Fruit fly (Drosophila melanogaster) whole organism, wandering third instar larva: ENCODE measurements around the gene Fbp1.

Source experiments
- Hnf4 ChIP-seq: fragments of 200-800 bp; sonication (Bioruptor generic); optimal IDR thresholded peaks from 2 replicates; lab custom pipeline; 2016; ENCODE audit warnings: missing biosample characterization, mild to moderate bottlenecking, missing genetic modification characterization
- Mio ChIP-seq: sonication (Bioruptor generic); optimal IDR thresholded peaks from 2 replicates; lab custom pipeline; 2016; ENCODE audit warnings: missing biosample characterization, missing genetic modification characterization
- foxo ChIP-seq, 2 experiments: fragments of 200-800 bp; sonication (Bioruptor generic); optimal IDR thresholded peaks; 2 replicates in 1 of 2; 3 replicates in 1 of 2; lab custom pipeline; 2016 to 2017; ENCODE audit warnings: missing biosample characterization in 2 of 2, missing genetic modification characterization in 2 of 2
- sage ChIP-seq: fragments of 200-800 bp; sonication (Bioruptor generic); optimal IDR thresholded peaks from 2 replicates; lab custom pipeline; 2016; ENCODE audit warnings: missing biosample characterization, mild to moderate bottlenecking, missing genetic modification characterization
- tai ChIP-seq: sonication (Bioruptor generic); optimal IDR thresholded peaks from 2 replicates; lab custom pipeline; 2016; ENCODE audit warnings: missing biosample characterization, missing genetic modification characterization

DNA sequence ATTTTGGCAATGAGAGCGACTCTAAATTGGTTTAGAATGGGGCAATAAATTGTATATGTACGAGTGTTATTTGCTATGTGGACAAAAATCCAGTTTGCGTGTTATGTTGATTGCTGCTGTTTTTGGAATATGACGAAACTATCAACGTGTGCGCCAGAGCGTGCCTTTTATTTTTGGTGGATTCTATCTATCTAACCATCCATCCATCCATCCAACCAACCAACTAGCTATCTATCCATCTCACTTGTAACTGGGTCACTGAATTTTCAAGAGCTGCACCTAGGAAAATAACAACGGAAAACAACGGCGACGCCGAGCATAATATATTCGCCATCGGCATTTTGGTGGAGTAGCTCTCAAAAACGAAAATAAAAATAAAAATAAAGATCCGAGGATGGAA lies 35.2 kb downstream of the Fbp1 start:
- TF ChIP-seq Hnf4 = no peak
- no peak for TF ChIP-seq foxo (GFP tag; optimal IDR thresholded peaks at IDR 0.05; lab: Kevin White, UChicago)
- no peak for TF ChIP-seq sage (GFP tag; lab: Kevin White, UChicago)
- TF ChIP-seq tai = no peak
- no peak for TF ChIP-seq Mio (GFP tag; lab: Kevin White, UChicago)
